Fruit fly (Drosophila melanogaster) whole organism, pupa: ENCODE results near the gene alpha-Man-IIb.

Source experiments
- CG10348 ChIP-seq: fragments of 200-800 bp; sonication (Bioruptor generic); IDR thresholded peaks from 2 replicates; pipeline ENCODE4 v1.3.6; 2022; ENCODE audit warnings: missing biosample characterization, missing genetic modification characterization
- CG12605 ChIP-seq: fragments of 200-800 bp; sonication (Bioruptor generic); IDR thresholded peaks from 2 replicates; pipeline ENCODE4 v1.3.6; 2022; ENCODE audit warnings: missing biosample characterization, missing genetic modification characterization
- CG13204 ChIP-seq: fragments of 200-800 bp; sonication (Bioruptor generic); optimal IDR thresholded peaks from 2 replicates; lab custom pipeline; 2018; ENCODE audit warnings: missing biosample characterization, mild to moderate bottlenecking, missing genetic modification characterization, moderate library complexity
- CG14655 ChIP-seq: fragments of 200-800 bp; sonication (Bioruptor generic); optimal IDR thresholded peaks from 3 replicates; lab custom pipeline; 2017; ENCODE audit warnings: mild to moderate bottlenecking, missing biosample characterization, missing genetic modification reagents, missing genetic modification characterization
- CG17806 ChIP-seq: fragments of 200-800 bp; sonication (Bioruptor generic); optimal IDR thresholded peaks from 2 replicates; lab custom pipeline; 2018; ENCODE audit warnings: missing biosample characterization, mild to moderate bottlenecking, missing genetic modification characterization, moderate library complexity
- CG4496 ChIP-seq: fragments of 200-800 bp; sonication (Bioruptor generic); IDR thresholded peaks from 3 replicates; pipeline ENCODE4 v1.3.6; 2022; ENCODE audit warnings: missing biosample characterization, missing genetic modification characterization
- CG8301 ChIP-seq: fragments of 200-800 bp; sonication (Bioruptor generic); optimal IDR thresholded peaks from 2 replicates; lab custom pipeline; 2018; ENCODE audit warnings: missing biosample characterization, mild to moderate bottlenecking, missing genetic modification characterization
- CG9948 ChIP-seq: fragments of 200-800 bp; sonication (Bioruptor generic); optimal IDR thresholded peaks from 2 replicates; lab custom pipeline; 2018; ENCODE audit warnings: missing biosample characterization, mild to moderate bottlenecking, missing genetic modification characterization, moderate library complexity
- D1 ChIP-seq: fragments of 200-800 bp; sonication (Bioruptor generic); optimal IDR thresholded peaks from 2 replicates; lab custom pipeline; 2018; ENCODE audit warnings: missing biosample characterization, mild to moderate bottlenecking, missing genetic modification characterization, moderate library complexity
- EcR ChIP-seq: fragments of 200-800 bp; sonication (Bioruptor generic); optimal IDR thresholded peaks from 3 replicates; lab custom pipeline; 2019; ENCODE audit warnings: missing biosample characterization, missing genetic modification characterization, mild to moderate bottlenecking, moderate library complexity, missing genetic modification reagents
- Ets98B ChIP-seq: fragments of 200-800 bp; sonication (Bioruptor generic); IDR thresholded peaks from 2 replicates; pipeline ENCODE4 v1.3.6; 2022; ENCODE audit warnings: missing biosample characterization, missing genetic modification characterization
- Snoo ChIP-seq: fragments of 200-800 bp; sonication (Bioruptor generic); optimal IDR thresholded peaks from 3 replicates; lab custom pipeline; 2017; ENCODE audit warnings: missing biosample characterization, mild to moderate bottlenecking, missing genetic modification characterization, inconsistent platforms

- no peak for TF ChIP-seq EcR
- no peak for TF ChIP-seq CG4496 (GFP tag; lab: Robert Waterston, UW)
- TF ChIP-seq CG9948 (tag; lab: Kevin White, UChicago): no peak
- TF ChIP-seq D1 (tag; lab: Kevin White, UChicago): no peak
- TF ChIP-seq CG8301: no peak
- no peak for TF ChIP-seq CG12605 (GFP tag; lab: Robert Waterston, UW)
- TF ChIP-seq CG13204 (GFP tag; lab: Kevin White, UChicago): no peak
- no peak for TF ChIP-seq CG17806
- TF ChIP-seq CG10348: no peak
- TF ChIP-seq Ets98B (GFP tag; lab: Robert Waterston, UW): no peak
- TF ChIP-seq CG14655 (GFP tag; lab: Kevin White, UChicago): no peak
- no peak for TF ChIP-seq Snoo
Observed at dm6 chr3R:15792427-15792826, 11.6 kb upstream of the alpha-Man-IIb start, which contains the start of gene Acyp2.
